Fruit fly (Drosophila melanogaster) whole organism: ENCODE data around the gene CG13133.

Experiments
- CG8478 ChIP-seq: fragments of >200 bp; optimal IDR thresholded peaks from 2 replicates; lab custom pipeline; 2018; ENCODE audit warnings: inconsistent platforms
- Dll ChIP-seq: fragments of >200 bp; optimal IDR thresholded peaks from 2 replicates; lab custom pipeline; 2017
- EcR ChIP-seq, 2 experiments: fragments of >200 bp; optimal IDR thresholded peaks; 2 replicates each; lab custom pipeline; 2017; ENCODE audit warnings: missing biosample characterization in 2 of 2, missing genetic modification characterization in 2 of 2, missing genetic modification reagents in 2 of 2
- pan ChIP-seq: fragments of >200 bp; optimal IDR thresholded peaks from 2 replicates; lab custom pipeline; 2017
- psq ChIP-seq: fragments of >200 bp; optimal IDR thresholded peaks from 2 replicates; lab custom pipeline; 2017
- usp ChIP-seq: fragments of >200 bp; optimal IDR thresholded peaks from 2 replicates; lab custom pipeline; 2017; ENCODE audit warnings: missing biosample characterization, missing genetic modification characterization, mixed read lengths

dm6 chr2L:10064754-10065153 is 27.4 kb downstream of the CG13133 start:
- no peak for TF ChIP-seq psq
- TF ChIP-seq CG8478 (lab: Kevin White, UChicago): no peak
- no peak for TF ChIP-seq usp (GFP tag; lab: Kevin White, UChicago)
- TF ChIP-seq EcR (GFP tag; optimal IDR thresholded peaks at IDR 0.05; lab: Kevin White, UChicago): no peak
- no peak for TF ChIP-seq pan
- TF ChIP-seq Dll (lab: Kevin White, UChicago): no peak
